Fruit fly (Drosophila melanogaster): ENCODE data around the gene D19A.

D19A gene

dm6 chr3L:6188995-6189927 lies at the start of gene D19A, which contains the start of gene CG7386 (continued):
- TF ChIP-seq Taf1 (GFP tag; IDR thresholded peaks at IDR 0.05) (peak; percentile 57), CG9876 (GFP tag; optimal IDR thresholded peaks at IDR 0.05) (peak; percentile 47), Ada2b (GFP tag; IDR thresholded peaks at IDR 0.05) (peak; percentile 59), CG11456 (GFP tag; IDR thresholded peaks at IDR 0.05) (peak; percentile 78), Atf6 (GFP tag; IDR thresholded peaks at IDR 0.05) (peak; percentile 36; the same call in 1 of the 2 replicates), Dref (GFP tag; IDR thresholded peaks at IDR 0.05) (0 out of 2 replicates have a peak, but pooled peaks have one; percentile 28), nmo (GFP tag; optimal IDR thresholded peaks at IDR 0.05) (peak; percentile 21), CG9215 (GFP tag; IDR thresholded peaks at IDR 0.05) (peak; percentile 22; the same call in 1 of the 2 replicates), Fer2 (tag; optimal IDR thresholded peaks at IDR 0.05) (peak; percentile 11), tio (GFP tag; optimal IDR thresholded peaks at IDR 0.05) (no peak), CG5180 (GFP tag; optimal IDR thresholded peaks at IDR 0.05) (peak; percentile 29), pfk (GFP tag; optimal IDR thresholded peaks at IDR 0.05) (no peak), bigmax (GFP tag; optimal IDR thresholded peaks at IDR 0.05) (no peak), tup (GFP tag; optimal IDR thresholded peaks at IDR 0.05) (peak; percentile 5), CG18011 (GFP tag; optimal IDR thresholded peaks at IDR 0.05) (no peak), CG8359 (GFP tag; optimal IDR thresholded peaks at IDR 0.05; ENCODE audit: borderline replicate concordance) (no peak), CG10274 (GFP tag; optimal IDR thresholded peaks at IDR 0.05) (peak; percentile 41), sens (GFP tag) (peak; percentile 83), usp (GFP tag; optimal IDR thresholded peaks at IDR 0.05) (no peak), CG6654 (GFP tag; optimal IDR thresholded peaks at IDR 0.05) (no peak), fru (optimal IDR thresholded peaks at IDR 0.05) (peak; percentile 62), Hr39 (optimal IDR thresholded peaks at IDR 0.05) (no peak), dm (GFP tag; optimal IDR thresholded peaks at IDR 0.05) (no peak), CG12155 (GFP tag; optimal IDR thresholded peaks at IDR 0.05) (peak; percentile 100), ERR (GFP tag; optimal IDR thresholded peaks at IDR 0.05) (peak; percentile 2), aop (GFP tag; IDR thresholded peaks at IDR 0.05) (no peak), ci (GFP tag; IDR thresholded peaks at IDR 0.05) (peak; percentile 75), mld (GFP tag; IDR thresholded peaks at IDR 0.05; ENCODE audit: partially characterized antibody) (no peak), dan (GFP tag; IDR thresholded peaks at IDR 0.05) (no peak), sc (optimal IDR thresholded peaks at IDR 0.05) (no peak), sc (GFP tag; optimal IDR thresholded peaks at IDR 0.05) (no peak), ttk (GFP tag; IDR thresholded peaks at IDR 0.05) (peak; percentile 37; the same call in 1 of the 2 replicates), psq (GFP tag; optimal IDR thresholded peaks at IDR 0.05) (no peak), fd3F (GFP tag; optimal IDR thresholded peaks at IDR 0.05) (peak; percentile 3), CG4328 (GFP tag; optimal IDR thresholded peaks at IDR 0.05) (peak; percentile 25), Camta (GFP tag; optimal IDR thresholded peaks at IDR 0.05) (no peak), E2f1 (GFP tag; IDR thresholded peaks at IDR 0.05) (peak; percentile 59), sens-2 (GFP tag; IDR thresholded peaks at IDR 0.05) (0 out of 2 replicates have a peak, but pooled peaks have one; percentile 17), sim (GFP tag; IDR thresholded peaks at IDR 0.05) (peak; percentile 27), Oaz (GFP tag; IDR thresholded peaks at IDR 0.05) (peak; percentile 48; the same call in 1 of the 2 replicates), insv (GFP tag; optimal IDR thresholded peaks at IDR 0.05) (peak in 1 of 2 experiments; percentile 85), mam (GFP tag; optimal IDR thresholded peaks at IDR 0.05) (peak; percentile 74), CG11695 (GFP tag; IDR thresholded peaks at IDR 0.05) (peak; percentile 52; the same call in 1 of the 3 replicates), CG1603 (tag; optimal IDR thresholded peaks at IDR 0.05) (peak; percentile 59), tll (GFP tag; optimal IDR thresholded peaks at IDR 0.05) (no peak), sd (tag; optimal IDR thresholded peaks at IDR 0.05) (no peak), MESR4 (GFP tag; optimal IDR thresholded peaks at IDR 0.05) (peak; percentile 78), BEAF-32 (GFP tag; optimal IDR thresholded peaks at IDR 0.05) (no peak), Dad (GFP tag; optimal IDR thresholded peaks at IDR 0.05) (no peak)
